Fruit fly (Drosophila melanogaster) whole organism, prepupa: ENCODE results near the gene Mst84B.
A peak's percentile ranks its signal among the peaks of the same experiment; 100 is the strongest.

Experiments used
- CG10669 ChIP-seq: fragments of 200-800 bp; sonication (Bioruptor generic); optimal IDR thresholded peaks from 3 replicates; lab custom pipeline; 2018; ENCODE audit warnings: missing biosample characterization, mild to moderate bottlenecking, missing genetic modification characterization, moderate library complexity
- CG11762 ChIP-seq: fragments of 200-800 bp; sonication (Bioruptor generic); optimal IDR thresholded peaks from 3 replicates; lab custom pipeline; 2016; ENCODE audit warnings: missing biosample characterization, missing genetic modification characterization; ENCODE audit not compliant: insufficient read depth
- CG32006 ChIP-seq: fragments of 200-800 bp; sonication (Bioruptor generic); optimal IDR thresholded peaks from 3 replicates; lab custom pipeline; 2017; ENCODE audit warnings: missing biosample characterization, mild to moderate bottlenecking, missing genetic modification characterization
- CG34406 ChIP-seq: fragments of 200-800 bp; sonication (Bioruptor generic); optimal IDR thresholded peaks from 3 replicates; lab custom pipeline; 2016; ENCODE audit warnings: missing biosample characterization, missing genetic modification characterization
- CG6808 ChIP-seq: fragments of 200-800 bp; sonication (Bioruptor generic); optimal IDR thresholded peaks from 3 replicates; lab custom pipeline; 2017; ENCODE audit warnings: missing biosample characterization, missing genetic modification characterization, mild to moderate bottlenecking, moderate library complexity, missing genetic modification reagents
- CG9139 ChIP-seq: fragments of 200-800 bp; sonication (Bioruptor generic); optimal IDR thresholded peaks from 3 replicates; lab custom pipeline; 2017; ENCODE audit warnings: missing biosample characterization, mild to moderate bottlenecking, missing genetic modification characterization
- Eip75B ChIP-seq: fragments of 200-800 bp; sonication (Bioruptor generic); optimal IDR thresholded peaks from 3 replicates; lab custom pipeline; 2016; ENCODE audit warnings: missing biosample characterization, missing genetic modification characterization
- Hr4 ChIP-seq: fragments of 200-800 bp; sonication (Bioruptor generic); optimal IDR thresholded peaks from 3 replicates; lab custom pipeline; 2016; ENCODE audit warnings: missing biosample characterization, missing genetic modification characterization
- Smox ChIP-seq: fragments of 200-800 bp; sonication (Bioruptor generic); optimal IDR thresholded peaks from 3 replicates; lab custom pipeline; 2016; ENCODE audit warnings: missing biosample characterization, missing genetic modification characterization
- esn ChIP-seq: fragments of 200-800 bp; sonication (Bioruptor generic); optimal IDR thresholded peaks from 2 replicates; lab custom pipeline; 2016; ENCODE audit warnings: missing biosample characterization, mild to moderate bottlenecking, missing genetic modification characterization, moderate library complexity
- fd85E ChIP-seq: fragments of 200-800 bp; sonication (Bioruptor generic); optimal IDR thresholded peaks from 3 replicates; lab custom pipeline; 2016; ENCODE audit warnings: missing biosample characterization, missing genetic modification characterization
- spab ChIP-seq: fragments of 200-800 bp; sonication (Bioruptor generic); optimal IDR thresholded peaks from 2 replicates; lab custom pipeline; 2017; ENCODE audit warnings: missing biosample characterization, mild to moderate bottlenecking, missing genetic modification characterization, missing genetic modification reagents

DNA sequence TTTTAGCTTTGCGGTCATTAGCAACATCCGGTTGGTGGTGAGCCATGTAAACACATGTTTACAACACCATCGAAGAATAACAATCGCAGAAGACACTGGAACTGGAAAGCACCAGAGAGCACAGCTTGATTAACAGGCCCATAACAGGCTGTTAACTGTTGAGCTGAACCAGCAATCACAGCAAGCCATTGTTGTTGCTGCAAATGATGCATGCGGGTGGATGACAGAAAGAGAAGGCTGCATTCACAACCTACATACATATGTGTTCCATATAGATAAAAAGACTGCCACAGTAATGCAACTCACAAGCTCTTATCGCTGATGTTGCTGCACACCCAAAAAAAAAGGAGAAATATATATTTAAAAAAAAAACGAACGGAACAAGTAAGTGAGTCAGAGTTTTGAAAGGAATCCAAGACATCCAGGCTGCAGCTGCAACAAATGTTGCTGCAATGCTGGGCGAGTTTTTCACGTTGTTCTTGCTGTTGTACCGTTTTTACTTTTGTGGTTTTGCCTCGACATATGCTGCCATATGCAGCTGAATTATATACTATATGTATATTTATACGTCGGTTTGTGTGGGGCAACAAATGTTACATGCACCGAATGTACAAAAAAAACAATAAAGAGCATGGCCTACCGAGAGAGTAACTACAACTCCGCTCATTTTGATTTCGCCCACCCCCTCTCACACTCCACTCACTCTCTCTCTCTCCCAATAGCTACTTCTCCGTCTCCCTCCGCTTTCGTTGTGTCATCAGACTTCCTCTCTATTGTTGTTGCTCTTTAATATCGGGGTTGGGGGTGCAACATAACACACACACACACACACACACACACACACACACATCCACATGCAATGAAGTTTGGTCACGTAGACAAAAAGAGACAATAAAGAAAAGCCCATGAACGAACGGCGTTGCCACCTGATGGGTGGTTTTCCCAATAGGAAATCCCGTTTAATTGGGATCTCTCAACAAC, 41.2 kb downstream of the Mst84B start:
- TF ChIP-seq Hr4 (GFP tag; lab: Kevin White, UChicago) (no peak), CG34406 (no peak), CG32006 (GFP tag; lab: Kevin White, UChicago) (no peak), Eip75B (GFP tag; lab: Kevin White, UChicago) (no peak), spab (no peak), Smox (GFP tag; lab: Kevin White, UChicago) (no peak), CG11762 (GFP tag; lab: Kevin White, UChicago) (no peak), fd85E (no peak), CG10669 (no peak), esn (GFP tag; lab: Kevin White, UChicago) (no peak), CG9139 (GFP tag; lab: Kevin White, UChicago) (peak; percentile 24), CG6808 (GFP tag; lab: Kevin White, UChicago) (peak; percentile 43)
